ENCODE assay signal across 2 fruit fly cellular contexts in the genomic region with DNA sequence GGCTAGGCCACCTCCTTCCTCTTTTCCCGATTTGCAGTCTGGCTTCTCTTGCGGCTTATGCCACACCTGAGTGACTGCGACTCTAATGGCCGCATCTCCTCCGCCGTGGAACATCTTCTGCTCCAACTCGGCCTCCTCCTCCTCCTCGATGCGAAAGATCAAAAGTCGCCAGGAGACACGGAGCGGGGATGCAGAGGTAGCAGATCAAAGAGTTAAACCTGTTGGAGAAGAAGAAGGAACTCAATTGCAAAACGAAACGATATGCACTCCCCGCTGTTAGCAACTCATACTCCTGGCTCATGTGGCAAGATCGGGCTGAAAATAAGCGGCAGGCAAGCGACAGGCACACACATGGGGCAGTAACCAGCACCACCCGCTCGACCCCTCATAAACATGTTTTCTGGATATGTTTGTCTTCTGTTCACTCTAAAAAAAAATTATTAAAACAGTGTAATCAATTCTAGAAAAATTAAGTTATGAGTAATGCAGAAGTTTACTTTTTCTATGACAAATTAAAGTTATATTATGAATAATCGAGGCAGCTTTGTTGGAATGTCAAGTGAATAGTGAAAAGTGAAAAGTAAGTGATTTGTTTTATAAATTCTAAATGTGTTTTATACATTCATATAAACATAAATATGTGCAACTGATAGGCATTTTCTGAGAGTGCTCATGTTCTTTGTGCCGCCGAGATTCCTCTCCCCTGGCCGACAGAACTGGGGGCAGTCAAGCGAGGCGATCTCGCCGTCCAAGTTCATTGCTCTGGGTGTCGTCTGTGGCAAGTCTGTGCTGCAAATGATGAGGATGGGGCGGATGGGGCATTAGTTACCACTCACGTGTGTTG.
TF ChIP-seq lines count a peak whose summit lies in the region.

No protein-coding gene starts in this region.

TF ChIP-seq in whole organism, prepupa, 60 proteins besides CTCF, POLR2A, EP300 and RAD21 (continued from another document):
- TF ChIP-seq fd59A (GFP tag; optimal IDR thresholded peaks at IDR 0.05; lab: Kevin White, UChicago), result peak; percentile 77
- peak; percentile 73 for TF ChIP-seq CG3919 (GFP tag; optimal IDR thresholded peaks at IDR 0.05; lab: Kevin White, UChicago)
- peak; percentile 72 for TF ChIP-seq CG6276 (GFP tag; optimal IDR thresholded peaks at IDR 0.05; lab: Kevin White, UChicago)
- no peak for TF ChIP-seq Eip93F (GFP tag; optimal IDR thresholded peaks at IDR 0.05; lab: Kevin White, UChicago)
- peak; percentile 47 for TF ChIP-seq CG6163 (GFP tag; IDR thresholded peaks at IDR 0.05; lab: Robert Waterston, UW)
- peak; percentile 92 for TF ChIP-seq esn (GFP tag; optimal IDR thresholded peaks at IDR 0.05; lab: Kevin White, UChicago)
- TF ChIP-seq CG32006 (GFP tag; optimal IDR thresholded peaks at IDR 0.05; lab: Kevin White, UChicago), result peak; percentile 81
- peak; percentile 82 for TF ChIP-seq CG10631 (GFP tag; optimal IDR thresholded peaks at IDR 0.05; lab: Kevin White, UChicago)
- TF ChIP-seq CG9139 (GFP tag; optimal IDR thresholded peaks at IDR 0.05; lab: Kevin White, UChicago), result peak; percentile 79
- TF ChIP-seq CG3032 (tag; optimal IDR thresholded peaks at IDR 0.05; lab: Kevin White, UChicago), result peak; percentile 89
- TF ChIP-seq Met (GFP tag; optimal IDR thresholded peaks at IDR 0.05; lab: Kevin White, UChicago), result peak; percentile 93
- TF ChIP-seq dac (GFP tag; optimal IDR thresholded peaks at IDR 0.05; lab: Kevin White, UChicago), result peak; percentile 5
- peak; percentile 89 for TF ChIP-seq Sox14 (GFP tag; optimal IDR thresholded peaks at IDR 0.05; lab: Kevin White, UChicago)
- TF ChIP-seq CG6854 (GFP tag; optimal IDR thresholded peaks at IDR 0.05; lab: Kevin White, UChicago), result peak; percentile 13
- peak; percentile 86 for TF ChIP-seq Eip75B (GFP tag; optimal IDR thresholded peaks at IDR 0.05; lab: Kevin White, UChicago)
- TF ChIP-seq CG8119 (GFP tag; IDR thresholded peaks at IDR 0.05; lab: Robert Waterston, UW), result peak; percentile 70
- peak; percentile 78 for TF ChIP-seq Sox102F (GFP tag; optimal IDR thresholded peaks at IDR 0.05; lab: Kevin White, UChicago)
- peak; percentile 72 for TF ChIP-seq Ets21C (GFP tag; optimal IDR thresholded peaks at IDR 0.05; lab: Kevin White, UChicago)
- peak; percentile 78 for TF ChIP-seq cyc (GFP tag; optimal IDR thresholded peaks at IDR 0.05; lab: Kevin White, UChicago)
- no peak for TF ChIP-seq fkh (GFP tag; optimal IDR thresholded peaks at IDR 0.05; lab: Kevin White, UChicago)
- TF ChIP-seq Sox15 (GFP tag; optimal IDR thresholded peaks at IDR 0.05; lab: Kevin White, UChicago), result peak; percentile 23
- no peak for TF ChIP-seq CG11294 (GFP tag; IDR thresholded peaks at IDR 0.05; lab: Robert Waterston, UW)
- no peak for TF ChIP-seq CG11902 (GFP tag; optimal IDR thresholded peaks at IDR 0.05; lab: Kevin White, UChicago)
- TF ChIP-seq CG6808 (GFP tag; optimal IDR thresholded peaks at IDR 0.05; lab: Kevin White, UChicago), result peak; percentile 88
- TF ChIP-seq OdsH (GFP tag; optimal IDR thresholded peaks at IDR 0.05; lab: Kevin White, UChicago), result peak; percentile 81
- peak; percentile 71 for TF ChIP-seq CG34406 (GFP tag; optimal IDR thresholded peaks at IDR 0.05; lab: Kevin White, UChicago)
- peak; percentile 40 for TF ChIP-seq CG7368 (GFP tag; optimal IDR thresholded peaks at IDR 0.05; lab: Kevin White, UChicago)
- TF ChIP-seq CG11762 (GFP tag; optimal IDR thresholded peaks at IDR 0.05; lab: Kevin White, UChicago; ENCODE audit: insufficient read depth), result peak; percentile 63
- TF ChIP-seq lz (GFP tag; optimal IDR thresholded peaks at IDR 0.05; lab: Kevin White, UChicago), result peak; percentile 88
- peak; percentile 80 for TF ChIP-seq CG31627 (GFP tag; optimal IDR thresholded peaks at IDR 0.05; lab: Kevin White, UChicago)
- TF ChIP-seq Ets96B (tag; optimal IDR thresholded peaks at IDR 0.05; lab: Kevin White, UChicago), result peak; percentile 87
- TF ChIP-seq Blimp-1 (GFP tag; optimal IDR thresholded peaks at IDR 0.05; lab: Kevin White, UChicago), result peak; percentile 65
- peak; percentile 90 for TF ChIP-seq svp (GFP tag; lab: Kevin White, UChicago)
- no peak for TF ChIP-seq Hr38 (GFP tag; optimal IDR thresholded peaks at IDR 0.05; lab: Kevin White, UChicago)
- peak; percentile 76 for TF ChIP-seq pdm3 (GFP tag; optimal IDR thresholded peaks at IDR 0.05; lab: Kevin White, UChicago)
- TF ChIP-seq Lpt (GFP tag; optimal IDR thresholded peaks at IDR 0.05; lab: Kevin White, UChicago), result peak; percentile 76
- no peak for TF ChIP-seq fd85E (GFP tag; optimal IDR thresholded peaks at IDR 0.05; lab: Kevin White, UChicago)
- TF ChIP-seq CG8632 (GFP tag; optimal IDR thresholded peaks at IDR 0.05; lab: Kevin White, UChicago), result peak; percentile 62

TF ChIP-seq in whole organism, wandering third instar larva, 38 proteins besides CTCF, POLR2A, EP300 and RAD21 (continued from another document):
- TF ChIP-seq dl (GFP tag; optimal IDR thresholded peaks at IDR 0.05; lab: Kevin White, UChicago; ENCODE audit: insufficient read depth in 1 of 2, partially characterized antibody in 2 of 2) (peak in 1 of 2 experiments; percentile 40), HLH106 (tag; optimal IDR thresholded peaks at IDR 0.05; lab: Kevin White, UChicago) (peak; percentile 91), Jra (GFP tag; optimal IDR thresholded peaks at IDR 0.05; lab: Kevin White, UChicago) (peak; percentile 70), CG9705 (GFP tag; optimal IDR thresholded peaks at IDR 0.05; lab: Kevin White, UChicago) (peak; percentile 72), Dfd (GFP tag; optimal IDR thresholded peaks at IDR 0.05; lab: Kevin White, UChicago) (no peak), Rel (GFP tag; optimal IDR thresholded peaks at IDR 0.05; lab: Kevin White, UChicago) (no peak), Rel (tag; optimal IDR thresholded peaks at IDR 0.05; lab: Kevin White, UChicago) (peak; percentile 45), GATAd (GFP tag; optimal IDR thresholded peaks at IDR 0.05; lab: Kevin White, UChicago) (no peak), pan (optimal IDR thresholded peaks at IDR 0.05; lab: Kevin White, UChicago) (no peak), usp (GFP tag; optimal IDR thresholded peaks at IDR 0.05; lab: Kevin White, UChicago) (no peak)
